Worm (Caenorhabditis elegans) whole organism, L1 larva: ENCODE results near the gene grd-14.

Source experiments
- C04F5.9 ChIP-seq: sonication (generic microtip); optimal IDR thresholded peaks from 2 replicates; lab custom pipeline; 2016; ENCODE audit warnings: missing genetic modification characterization, missing compliant biosample characterization
- C16A3.4 ChIP-seq: fragments of 150-350 bp; optimal IDR thresholded peaks from 2 replicates; lab custom pipeline; 2014; ENCODE audit warnings: missing biosample characterization, missing genetic modification characterization
- C34B4.2 ChIP-seq: sonication (generic microtip); optimal IDR thresholded peaks from 2 replicates; lab custom pipeline; 2017; ENCODE audit warnings: mild to moderate bottlenecking, missing genetic modification characterization, missing compliant biosample characterization
- F16B12.6 ChIP-seq: fragments of 150-350 bp; optimal IDR thresholded peaks from 2 replicates; lab custom pipeline; 2014; ENCODE audit warnings: missing biosample characterization, missing genetic modification characterization
- aly-2 ChIP-seq: fragments of 150-350 bp; optimal IDR thresholded peaks from 2 replicates; lab custom pipeline; 2014; ENCODE audit warnings: missing biosample characterization, missing genetic modification characterization
- ama-1 ChIP-seq: fragments of 150-350 bp; optimal IDR thresholded peaks from 2 replicates; lab custom pipeline; 2014
- blmp-1 ChIP-seq: fragments of 150-350 bp; optimal IDR thresholded peaks from 2 replicates; lab custom pipeline; 2014; ENCODE audit warnings: missing biosample characterization, missing genetic modification characterization
- ceh-8 ChIP-seq: fragments of 200-800 bp; sonication (Bioruptor generic); optimal IDR thresholded peaks from 2 replicates; lab custom pipeline; 2018; ENCODE audit warnings: mild to moderate bottlenecking, missing genetic modification characterization, moderate library complexity, missing compliant biosample characterization
- ceh-82 ChIP-seq, 3 experiments: fragments of 150-350 bp in 1 of 3; sonication (generic microtip) in 2 of 3; optimal IDR thresholded peaks; 2 replicates each; lab custom pipeline; 2014 to 2017; ENCODE audit warnings: missing biosample characterization in 3 of 3, missing genetic modification characterization in 3 of 3
- ceh-90 ChIP-seq: sonication (generic microtip); optimal IDR thresholded peaks from 2 replicates; lab custom pipeline; 2016; ENCODE audit warnings: missing genetic modification characterization, missing compliant biosample characterization
- dpl-1 ChIP-seq, 3 experiments: fragments of 150-350 bp in 2 of 3; sonication (generic microtip) in 1 of 3; optimal IDR thresholded peaks; 2 replicates each; lab custom pipeline; 2014 to 2017; ENCODE audit warnings: missing biosample characterization in 3 of 3, missing genetic modification characterization in 3 of 3, missing genetic modification reagents in 3 of 3
- efl-3 ChIP-seq: fragments of 200-800 bp; sonication (Bioruptor generic); optimal IDR thresholded peaks from 2 replicates; lab custom pipeline; 2018; ENCODE audit warnings: mild to moderate bottlenecking, missing genetic modification characterization, missing compliant biosample characterization
- egl-13 ChIP-seq: sonication (generic microtip); optimal IDR thresholded peaks from 2 replicates; lab custom pipeline; 2016; ENCODE audit warnings: missing genotype, missing genetic modification reagents, missing genetic modification characterization, missing compliant biosample characterization
- egl-27 ChIP-seq, 2 experiments: fragments of 150-350 bp in 1 of 2; sonication (generic microtip); optimal IDR thresholded peaks; 3 replicates each; lab custom pipeline; 2017 to 2018; ENCODE audit warnings: missing biosample characterization in 2 of 2, missing genetic modification characterization in 2 of 2, missing genetic modification reagents in 2 of 2
- elt-3 ChIP-seq, 6 experiments: fragments of 150-350 bp in 1 of 6; sonication (generic microtip); optimal IDR thresholded peaks; 2 replicates each; lab custom pipeline; 2017 to 2018; ENCODE audit warnings: missing biosample characterization in 6 of 6, missing genetic modification characterization in 6 of 6, inconsistent platforms in 1 of 6
- fkh-10 ChIP-seq: sonication (generic microtip); optimal IDR thresholded peaks from 2 replicates; lab custom pipeline; 2017; ENCODE audit warnings: missing biosample characterization, missing genetic modification reagents, missing genetic modification characterization
- fkh-4 ChIP-seq: sonication (generic microtip); optimal IDR thresholded peaks from 2 replicates; lab custom pipeline; 2016; ENCODE audit warnings: missing compliant biosample characterization, missing genetic modification characterization, borderline replicate concordance
- grh-1 ChIP-seq: fragments of 200-800 bp; sonication (Bioruptor generic); IDR thresholded peaks from 2 replicates; pipeline ENCODE4 v1.3.6; 2022; ENCODE audit warnings: missing genetic modification reagents, missing genetic modification characterization, missing compliant biosample characterization
- hlh-17 ChIP-seq: fragments of 200-800 bp; sonication (Bioruptor generic); optimal IDR thresholded peaks from 2 replicates; lab custom pipeline; 2018; ENCODE audit warnings: missing genetic modification characterization, mild to moderate bottlenecking, missing compliant biosample characterization, moderate library complexity, borderline replicate concordance
- irx-1 ChIP-seq: sonication (generic microtip); optimal IDR thresholded peaks from 2 replicates; lab custom pipeline; 2016; ENCODE audit warnings: missing genetic modification characterization, missing compliant biosample characterization
- isw-1 ChIP-seq: fragments of 200-800 bp; sonication (Bioruptor generic); IDR thresholded peaks from 2 replicates; pipeline ENCODE4 v1.3.6; 2022; ENCODE audit warnings: missing genetic modification characterization, missing compliant biosample characterization
- jun-1 ChIP-seq: fragments of 150-350 bp; optimal IDR thresholded peaks from 2 replicates; lab custom pipeline; 2014; ENCODE audit warnings: missing biosample characterization, missing genetic modification reagents, missing genetic modification characterization
- lin-13 ChIP-seq: fragments of 150-350 bp; optimal IDR thresholded peaks from 2 replicates; lab custom pipeline; 2014; ENCODE audit warnings: missing biosample characterization, missing genetic modification reagents, missing genetic modification characterization
- lin-14 ChIP-seq: fragments of 200-800 bp; sonication (Bioruptor generic); optimal IDR thresholded peaks from 2 replicates; lab custom pipeline; 2018; ENCODE audit warnings: mild to moderate bottlenecking, missing genetic modification characterization, moderate library complexity, missing compliant biosample characterization
- lin-35 ChIP-seq, 2 experiments: fragments of 150-350 bp; optimal IDR thresholded peaks; 2 replicates each; lab custom pipeline; 2014; ENCODE audit warnings: missing biosample characterization in 2 of 2, missing genetic modification characterization in 2 of 2, missing genetic modification reagents in 2 of 2
- lin-39 ChIP-seq: fragments of 150-350 bp; optimal IDR thresholded peaks from 2 replicates; lab custom pipeline; 2014; ENCODE audit warnings: missing biosample characterization, missing genetic modification reagents, missing genetic modification characterization
- lir-3 ChIP-seq: sonication (generic microtip); optimal IDR thresholded peaks from 2 replicates; lab custom pipeline; 2016; ENCODE audit warnings: mild to moderate bottlenecking, missing genetic modification characterization, moderate library complexity, missing compliant biosample characterization; ENCODE audit not compliant: poor library complexity
- lsy-2 ChIP-seq, 2 experiments: fragments of 150-350 bp; optimal IDR thresholded peaks; 2 replicates each; lab custom pipeline; 2014; ENCODE audit warnings: missing biosample characterization in 2 of 2, missing genetic modification characterization in 2 of 2
- mdl-1 ChIP-seq, 2 experiments: fragments of 150-350 bp; optimal IDR thresholded peaks; 2 replicates each; lab custom pipeline; 2014 to 2017; ENCODE audit warnings: missing biosample characterization in 2 of 2, missing genetic modification characterization in 2 of 2, inconsistent platforms in 1 of 2
- mef-2 ChIP-seq: fragments of 150-350 bp; optimal IDR thresholded peaks from 2 replicates; lab custom pipeline; 2014; ENCODE audit warnings: missing biosample characterization, missing genetic modification characterization
- mep-1 ChIP-seq: fragments of 150-350 bp; optimal IDR thresholded peaks from 2 replicates; lab custom pipeline; 2014; ENCODE audit warnings: missing biosample characterization, missing genetic modification characterization
- nhr-19 ChIP-seq: fragments of 200-800 bp; sonication (Bioruptor generic); conservative IDR thresholded peaks from 2 replicates; pipeline ENCODE4 v1.3.6; 2022; ENCODE audit warnings: missing genetic modification characterization, missing compliant biosample characterization
- nhr-28 ChIP-seq: fragments of 150-350 bp; optimal IDR thresholded peaks from 2 replicates; lab custom pipeline; 2014; ENCODE audit warnings: missing biosample characterization, missing genetic modification characterization
- nhr-71 ChIP-seq: sonication (generic microtip); optimal IDR thresholded peaks from 2 replicates; lab custom pipeline; 2016; ENCODE audit warnings: mild to moderate bottlenecking, missing genetic modification characterization, moderate library complexity, missing compliant biosample characterization
- nhr-84 ChIP-seq: sonication (generic microtip); optimal IDR thresholded peaks from 2 replicates; lab custom pipeline; 2017; ENCODE audit warnings: missing biosample characterization, missing genetic modification characterization
- nhr-85 ChIP-seq: sonication (generic microtip); peaks from one replicate; lab custom pipeline; 2016; ENCODE audit warnings: missing genetic modification characterization, inconsistent platforms, missing compliant biosample characterization
- nhr-90 ChIP-seq: sonication (generic microtip); optimal IDR thresholded peaks from 2 replicates; lab custom pipeline; 2016; ENCODE audit warnings: mild to moderate bottlenecking, missing genetic modification characterization, missing compliant biosample characterization; ENCODE audit not compliant: poor library complexity
- pqm-1 ChIP-seq: sonication (generic microtip); optimal IDR thresholded peaks from 3 replicates; lab custom pipeline; 2017; ENCODE audit warnings: missing biosample characterization, missing genetic modification characterization
- rnt-1 ChIP-seq: sonication (generic microtip); optimal IDR thresholded peaks from 2 replicates; lab custom pipeline; 2016; ENCODE audit warnings: mild to moderate bottlenecking, missing genetic modification characterization, moderate library complexity, missing compliant biosample characterization
- skn-1 ChIP-seq: fragments of 150-350 bp; optimal IDR thresholded peaks from 2 replicates; lab custom pipeline; 2014; ENCODE audit warnings: missing biosample characterization, missing genetic modification characterization
- snpc-4 ChIP-seq: fragments of 150-350 bp; optimal IDR thresholded peaks from 2 replicates; lab custom pipeline; 2014; ENCODE audit warnings: missing biosample characterization, missing genetic modification characterization
- snu-23 ChIP-seq: sonication (generic microtip); optimal IDR thresholded peaks from 2 replicates; lab custom pipeline; 2016; ENCODE audit warnings: missing genetic modification characterization, missing compliant biosample characterization
- sox-4 ChIP-seq: sonication (generic microtip); optimal IDR thresholded peaks from 2 replicates; lab custom pipeline; 2016; ENCODE audit warnings: missing genetic modification characterization, missing compliant biosample characterization
- sptf-1 ChIP-seq: fragments of 150-350 bp; optimal IDR thresholded peaks from 2 replicates; lab custom pipeline; 2014; ENCODE audit warnings: missing biosample characterization, missing genetic modification characterization
- tbx-2 ChIP-seq: sonication (generic microtip); optimal IDR thresholded peaks from 2 replicates; lab custom pipeline; 2016; ENCODE audit warnings: missing genetic modification characterization, missing compliant biosample characterization
- unc-130 ChIP-seq: fragments of 150-350 bp; optimal IDR thresholded peaks from 2 replicates; lab custom pipeline; 2017; ENCODE audit warnings: missing biosample characterization, missing genetic modification characterization, inconsistent platforms
- unc-30 ChIP-seq: sonication (generic microtip); optimal IDR thresholded peaks from 2 replicates; lab custom pipeline; 2017; ENCODE audit warnings: missing biosample characterization, missing genetic modification characterization
- unc-98 ChIP-seq: fragments of 200-800 bp; sonication (Bioruptor generic); IDR thresholded peaks from 2 replicates; pipeline ENCODE4 v1.3.6; 2022; ENCODE audit warnings: missing genetic modification characterization, missing compliant biosample characterization
- vab-15 ChIP-seq: sonication (generic microtip); optimal IDR thresholded peaks from 2 replicates; lab custom pipeline; 2017; ENCODE audit warnings: missing genotype, mild to moderate bottlenecking, missing genetic modification characterization, missing compliant biosample characterization
- zip-4 ChIP-seq: fragments of 200-800 bp; sonication (Bioruptor generic); optimal IDR thresholded peaks from 2 replicates; lab custom pipeline; 2018; ENCODE audit warnings: mild to moderate bottlenecking, missing genetic modification characterization, moderate library complexity, missing compliant biosample characterization
- ztf-11 ChIP-seq, 2 experiments: sonication (generic microtip); optimal IDR thresholded peaks; 2 replicates each; lab custom pipeline; 2016 to 2017; ENCODE audit warnings: missing genetic modification characterization in 2 of 2, missing biosample characterization in 1 of 2, missing compliant biosample characterization in 1 of 2
- ztf-4 ChIP-seq: fragments of 150-350 bp; optimal IDR thresholded peaks from 2 replicates; lab custom pipeline; 2014; ENCODE audit warnings: missing biosample characterization, missing genetic modification characterization

grd-14 gene

ce11 chrX:8475759-8476228 lies 24.0 kb upstream of the grd-14 start, which contains the start of gene nhr-14:
nhr-14 (minus strand) TSS chrX:8476178.
- no peak for TF ChIP-seq rnt-1 (tag; lab: Kevin White, UChicago)
- TF ChIP-seq blmp-1 = peak; percentile 54

- TF ChIP-seq nhr-28 (tag; lab: Kevin White, UChicago) = no peak
- TF ChIP-seq lin-35 (GFP tag; optimal IDR thresholded peaks at IDR 0.05; lab: Kevin White, UChicago) = no peak
- TF ChIP-seq irx-1 (tag; lab: Kevin White, UChicago) = no peak
- no peak for TF ChIP-seq hlh-17
- TF ChIP-seq C16A3.4 (tag; lab: Kevin White, UChicago) = no peak
- no peak for TF ChIP-seq C04F5.9 (tag; lab: Kevin White, UChicago)
- no peak for TF ChIP-seq sptf-1 (tag; lab: Kevin White, UChicago)
- TF ChIP-seq ama-1 = no peak
- no peak for TF ChIP-seq egl-13
- TF ChIP-seq dpl-1 (GFP tag; optimal IDR thresholded peaks at IDR 0.05; lab: Kevin White, UChicago) = no peak
- no peak for TF ChIP-seq lir-3
- no peak for TF ChIP-seq unc-30
- no peak for TF ChIP-seq C34B4.2 (tag; lab: Kevin White, UChicago)
- TF ChIP-seq lin-14 (GFP tag; lab: Kevin White, UChicago) = peak; percentile 83
- TF ChIP-seq nhr-71 = peak; percentile 60
- no peak for TF ChIP-seq grh-1
- TF ChIP-seq efl-3 (GFP tag; lab: Kevin White, UChicago) = no peak
- TF ChIP-seq fkh-10 (GFP tag; lab: Kevin White, UChicago) = peak; percentile 88
- peak; percentile 52 for TF ChIP-seq nhr-85
- TF ChIP-seq egl-27 (tag; optimal IDR thresholded peaks at IDR 0.05; lab: Kevin White, UChicago) = no peak
- TF ChIP-seq aly-2 = no peak
- TF ChIP-seq ceh-82 (tag; optimal IDR thresholded peaks at IDR 0.05; lab: Kevin White, UChicago) = peak in 1 of 3 experiments; percentile 4
- no peak for TF ChIP-seq ceh-90
- peak; percentile 3 for TF ChIP-seq snu-23 (GFP tag; lab: Kevin White, UChicago)
- TF ChIP-seq fkh-4 = no peak
- no peak for TF ChIP-seq isw-1 (GFP tag; lab: Robert Waterston, UW)
- TF ChIP-seq mep-1 (tag; lab: Kevin White, UChicago) = no peak
- no peak for TF ChIP-seq nhr-84 (tag; lab: Kevin White, UChicago)
- no peak for TF ChIP-seq ztf-4 (tag; lab: Kevin White, UChicago)
- TF ChIP-seq F16B12.6 (tag; lab: Kevin White, UChicago) = no peak
- no peak for TF ChIP-seq lin-39 (tag; lab: Kevin White, UChicago)
- no peak for TF ChIP-seq ceh-8 (GFP tag; lab: Kevin White, UChicago)
- no peak for TF ChIP-seq sox-4 (tag; lab: Kevin White, UChicago)
- TF ChIP-seq unc-98 (GFP tag; lab: Robert Waterston, UW) = no peak
- TF ChIP-seq zip-4 (GFP tag; lab: Kevin White, UChicago) = no peak
- 0 out of 2 replicates have a peak, but pooled peaks have one; percentile 6 for TF ChIP-seq nhr-19
- TF ChIP-seq elt-3 (tag; optimal IDR thresholded peaks at IDR 0.05; lab: Kevin White, UChicago) = no peak
- TF ChIP-seq snpc-4 = no peak
- TF ChIP-seq mdl-1 (tag; optimal IDR thresholded peaks at IDR 0.05; lab: Kevin White, UChicago) = no peak
- no peak for TF ChIP-seq jun-1
- no peak for TF ChIP-seq vab-15 (tag; lab: Kevin White, UChicago)
- peak; percentile 57 for TF ChIP-seq tbx-2 (tag; lab: Kevin White, UChicago)
- no peak for TF ChIP-seq unc-130 (tag; lab: Kevin White, UChicago)
- no peak for TF ChIP-seq mef-2
- no peak for TF ChIP-seq pqm-1 (tag; lab: Kevin White, UChicago)
- TF ChIP-seq lsy-2 (tag; optimal IDR thresholded peaks at IDR 0.05; lab: Kevin White, UChicago) = no peak
- no peak for TF ChIP-seq skn-1 (tag; lab: Kevin White, UChicago)
- no peak for TF ChIP-seq nhr-90 (tag; lab: Kevin White, UChicago)
- TF ChIP-seq lin-13 = no peak
- TF ChIP-seq ztf-11 (tag; optimal IDR thresholded peaks at IDR 0.05; lab: Kevin White, UChicago) = no peak
Measured at ce11 chrX:8476308-8476707, 23.5 kb upstream of the grd-14 start.
